Fruit fly (Drosophila melanogaster): Measurements from ENCODE around the gene dnk.

Gene dnk

dm6 chr3R:18995556-18996272, 14.9 kb downstream of the dnk start (continued):
- TF ChIP-seq Hmx (GFP tag; optimal IDR thresholded peaks at IDR 0.05): no peak
- TF ChIP-seq chif (GFP tag; optimal IDR thresholded peaks at IDR 0.05): peak; percentile 48 to 78
- TF ChIP-seq shn (GFP tag; optimal IDR thresholded peaks at IDR 0.05): no peak
- peak; percentile 45 for TF ChIP-seq da (GFP tag; optimal IDR thresholded peaks at IDR 0.05)
- no peak for TF ChIP-seq Fer2 (tag; optimal IDR thresholded peaks at IDR 0.05)
- peak; percentile 72 for TF ChIP-seq CG14441 (GFP tag; IDR thresholded peaks at IDR 0.05)
- peak; percentile 74 for TF ChIP-seq CG18764 (GFP tag; optimal IDR thresholded peaks at IDR 0.05)
- no peak for TF ChIP-seq bbx (GFP tag; IDR thresholded peaks at IDR 0.05; ENCODE audit: partially characterized antibody)
- TF ChIP-seq CG33213 (GFP tag; optimal IDR thresholded peaks at IDR 0.05): no peak
- peak; percentile 86 for TF ChIP-seq sens-2 (GFP tag; IDR thresholded peaks at IDR 0.05)
- peak; percentile 77 for TF ChIP-seq Rx (GFP tag; IDR thresholded peaks at IDR 0.05)
- TF ChIP-seq CG2120 (GFP tag; optimal IDR thresholded peaks at IDR 0.05): peak; percentile 23
- TF ChIP-seq Bteb2 (GFP tag; optimal IDR thresholded peaks at IDR 0.05): peak; percentile 23
- TF ChIP-seq dati (GFP tag; IDR thresholded peaks at IDR 0.05): 0 out of 2 replicates have a peak, but pooled peaks have one; percentile 59
- peak; percentile 85 for TF ChIP-seq otp (GFP tag; IDR thresholded peaks at IDR 0.05)
- TF ChIP-seq HLH4C (GFP tag; IDR thresholded peaks at IDR 0.05; ENCODE audit: partially characterized antibody): no peak
- peak; percentile 82 for TF ChIP-seq tap (tag; optimal IDR thresholded peaks at IDR 0.05)
- no peak for TF ChIP-seq CTCF (GFP tag; optimal IDR thresholded peaks at IDR 0.05)
- peak; percentile 90 for TF ChIP-seq CG17359 (tag; optimal IDR thresholded peaks at IDR 0.05)
- no peak for TF ChIP-seq h (optimal IDR thresholded peaks at IDR 0.05)
- peak; percentile 23 for TF ChIP-seq Jarid2 (GFP tag; optimal IDR thresholded peaks at IDR 0.05)
- peak; percentile 82 for TF ChIP-seq CG4424 (GFP tag; optimal IDR thresholded peaks at IDR 0.05)
- TF ChIP-seq HHEX (GFP tag; optimal IDR thresholded peaks at IDR 0.05): peak; percentile 70
- TF ChIP-seq CG6254 (GFP tag; optimal IDR thresholded peaks at IDR 0.05): peak; percentile 84
- peak; percentile 61 for TF ChIP-seq Mad (GFP tag; optimal IDR thresholded peaks at IDR 0.05)
- TF ChIP-seq hth (optimal IDR thresholded peaks at IDR 0.05): no peak
- TF ChIP-seq sd (tag; optimal IDR thresholded peaks at IDR 0.05): no peak
- TF ChIP-seq zen (tag; optimal IDR thresholded peaks at IDR 0.05): peak; percentile 65
- no peak for TF ChIP-seq crol (GFP tag; IDR thresholded peaks at IDR 0.05)
- no peak for TF ChIP-seq ato (GFP tag; IDR thresholded peaks at IDR 0.05; ENCODE audit: partially characterized antibody)
- no peak for TF ChIP-seq knrl (GFP tag; IDR thresholded peaks at IDR 0.05; ENCODE audit: partially characterized antibody)
- TF ChIP-seq GATAe (GFP tag; conservative IDR thresholded peaks at IDR 0.05): no peak
- TF ChIP-seq az2 (GFP tag; optimal IDR thresholded peaks at IDR 0.05): peak; percentile 85
- 0 out of 2 replicates have a peak, but pooled peaks have one; percentile 22 for TF ChIP-seq CG3847 (GFP tag; IDR thresholded peaks at IDR 0.05)
- peak; percentile 27 for TF ChIP-seq kay (GFP tag; optimal IDR thresholded peaks at IDR 0.05)
- TF ChIP-seq pfk (GFP tag; optimal IDR thresholded peaks at IDR 0.05): no peak
- peak; percentile 63 for TF ChIP-seq CG15269 (tag; optimal IDR thresholded peaks at IDR 0.05)
- peak; percentile 72 for TF ChIP-seq CG18476 (GFP tag; optimal IDR thresholded peaks at IDR 0.05)
- no peak for TF ChIP-seq lov (optimal IDR thresholded peaks at IDR 0.05)
- TF ChIP-seq lov (GFP tag; IDR thresholded peaks at IDR 0.05): peak; percentile 82
- no peak for TF ChIP-seq sna (GFP tag; IDR thresholded peaks at IDR 0.05; ENCODE audit: partially characterized antibody)
- peak; percentile 54; the same call in 1 of the 2 replicates for TF ChIP-seq Atf6 (GFP tag; IDR thresholded peaks at IDR 0.05)
- TF ChIP-seq ro (GFP tag; IDR thresholded peaks at IDR 0.05): peak; percentile 54
- TF ChIP-seq Hr78 (GFP tag; optimal IDR thresholded peaks at IDR 0.05): peak in 1 of 2 experiments; percentile 60
- peak; percentile 58 for TF ChIP-seq CG18619 (GFP tag; optimal IDR thresholded peaks at IDR 0.05)
- peak; percentile 44 for TF ChIP-seq CG12236 (GFP tag; optimal IDR thresholded peaks at IDR 0.05)
- peak; percentile 0 for TF ChIP-seq CG9876 (GFP tag; optimal IDR thresholded peaks at IDR 0.05)
- peak; percentile 84 for TF ChIP-seq CG2875 (GFP tag; optimal IDR thresholded peaks at IDR 0.05)
- peak; percentile 62; the same call in 1 of the 2 replicates for TF ChIP-seq CG4730 (GFP tag; IDR thresholded peaks at IDR 0.05)
- TF ChIP-seq ttk (GFP tag; IDR thresholded peaks at IDR 0.05): peak; percentile 76
- TF ChIP-seq CG8924 (tag; optimal IDR thresholded peaks at IDR 0.05): peak; percentile 83

Data from whole organism, embryonic.